Worm (Caenorhabditis elegans) whole organism, mixed stage, embryonic: ENCODE results near the gene F48F7.6.
"Not testable (repeated sequence)": the region's sequence is repeated elsewhere in the genome, so short reads cannot be mapped to it uniquely, and the experiment has no call there.

ENCODE experiments used
- M03D4.4 ChIP-seq: sonication (generic microtip); optimal IDR thresholded peaks from 2 replicates; lab custom pipeline; 2017; ENCODE audit warnings: mild to moderate bottlenecking, missing genetic modification characterization, missing compliant biosample characterization
- bed-3 ChIP-seq: fragments of 200-800 bp; sonication (Bioruptor generic); optimal IDR thresholded peaks from 3 replicates; lab custom pipeline; 2018; ENCODE audit warnings: mild to moderate bottlenecking, missing genetic modification characterization, moderate library complexity, missing compliant biosample characterization
- blmp-1 ChIP-seq: fragments of 150-350 bp; optimal IDR thresholded peaks from 2 replicates; lab custom pipeline; 2014; ENCODE audit warnings: missing biosample characterization, missing genetic modification characterization
- ceh-39 ChIP-seq: fragments of 150-350 bp; optimal IDR thresholded peaks from 2 replicates; lab custom pipeline; 2014; ENCODE audit warnings: missing biosample characterization, missing genetic modification characterization
- ceh-43 ChIP-seq: fragments of 200-800 bp; sonication (Bioruptor generic); optimal IDR thresholded peaks from 2 replicates; lab custom pipeline; 2018; ENCODE audit warnings: mild to moderate bottlenecking, missing genetic modification characterization, moderate library complexity, missing compliant biosample characterization
- ceh-83 ChIP-seq: fragments of 200-800 bp; sonication (Bioruptor generic); optimal IDR thresholded peaks from 2 replicates; lab custom pipeline; 2018; ENCODE audit warnings: mild to moderate bottlenecking, missing genetic modification characterization, missing compliant biosample characterization
- ces-1 ChIP-seq: fragments of 150-350 bp; optimal IDR thresholded peaks from 2 replicates; lab custom pipeline; 2014; ENCODE audit warnings: missing biosample characterization, missing genetic modification reagents, missing genetic modification characterization
- cnd-1 ChIP-seq: fragments of 200-800 bp; sonication (Bioruptor generic); optimal IDR thresholded peaks from 2 replicates; lab custom pipeline; 2018; ENCODE audit warnings: mild to moderate bottlenecking, missing genetic modification characterization, missing compliant biosample characterization
- drap-1 ChIP-seq: fragments of 200-800 bp; sonication (Bioruptor generic); optimal IDR thresholded peaks from 3 replicates; lab custom pipeline; 2018; ENCODE audit warnings: mild to moderate bottlenecking, missing genetic modification characterization, missing compliant biosample characterization
- elt-1 ChIP-seq: sonication (generic microtip); optimal IDR thresholded peaks from 2 replicates; lab custom pipeline; 2017; ENCODE audit warnings: missing genetic modification characterization, mild to moderate bottlenecking, missing compliant biosample characterization, antibody characterized with exemption, moderate library complexity, borderline replicate concordance; ENCODE audit not compliant: insufficient read depth
- elt-3 ChIP-seq: fragments of 150-350 bp; optimal IDR thresholded peaks from 2 replicates; lab custom pipeline; 2014; ENCODE audit warnings: missing biosample characterization, missing genetic modification characterization
- ham-2 ChIP-seq: fragments of 200-800 bp; sonication (Bioruptor generic); optimal IDR thresholded peaks from 2 replicates; lab custom pipeline; 2018; ENCODE audit warnings: mild to moderate bottlenecking, missing genetic modification characterization, missing compliant biosample characterization
- lin-13 ChIP-seq: fragments of 150-350 bp; optimal IDR thresholded peaks from 2 replicates; lab custom pipeline; 2014; ENCODE audit warnings: missing biosample characterization, missing genetic modification characterization
- lin-32 ChIP-seq: fragments of 200-800 bp; sonication (Bioruptor generic); optimal IDR thresholded peaks from 2 replicates; lab custom pipeline; 2018; ENCODE audit warnings: mild to moderate bottlenecking, missing genetic modification characterization, missing compliant biosample characterization
- lsy-2 ChIP-seq: fragments of 150-350 bp; optimal IDR thresholded peaks from 2 replicates; lab custom pipeline; 2014; ENCODE audit warnings: missing biosample characterization, missing genetic modification characterization
- mab-5 ChIP-seq: fragments of 150-350 bp; optimal IDR thresholded peaks from 2 replicates; lab custom pipeline; 2014; ENCODE audit warnings: missing biosample characterization, missing genetic modification characterization
- mep-1 ChIP-seq: fragments of 150-350 bp; optimal IDR thresholded peaks from 2 replicates; lab custom pipeline; 2017; ENCODE audit warnings: missing biosample characterization, missing genetic modification reagents, missing genetic modification characterization, inconsistent platforms
- mls-2 ChIP-seq: sonication (generic microtip); optimal IDR thresholded peaks from 2 replicates; lab custom pipeline; 2016; ENCODE audit warnings: mild to moderate bottlenecking, missing genetic modification characterization, moderate library complexity, missing compliant biosample characterization
- nhr-12 ChIP-seq: fragments of 150-350 bp; optimal IDR thresholded peaks from 2 replicates; lab custom pipeline; 2014; ENCODE audit warnings: missing biosample characterization, missing genetic modification characterization
- nhr-237 ChIP-seq: fragments of 150-350 bp; optimal IDR thresholded peaks from 2 replicates; lab custom pipeline; 2014; ENCODE audit warnings: missing biosample characterization, missing genetic modification characterization
- nhr-28 ChIP-seq: fragments of 150-350 bp; optimal IDR thresholded peaks from 2 replicates; lab custom pipeline; 2014; ENCODE audit warnings: missing biosample characterization, missing genetic modification characterization
- pha-4 ChIP-seq: fragments of 150-350 bp; optimal IDR thresholded peaks from 2 replicates; lab custom pipeline; 2018; ENCODE audit warnings: missing biosample characterization, missing genetic modification reagents, missing genetic modification characterization
- sem-2 ChIP-seq: fragments of 200-800 bp; sonication (Bioruptor generic); optimal IDR thresholded peaks from 2 replicates; lab custom pipeline; 2018; ENCODE audit warnings: mild to moderate bottlenecking, missing genetic modification characterization, missing compliant biosample characterization
- snpc-4 ChIP-seq: fragments of 150-350 bp; optimal IDR thresholded peaks from 2 replicates; lab custom pipeline; 2014; ENCODE audit warnings: missing biosample characterization, missing genetic modification characterization
- sptf-1 ChIP-seq: sonication (generic microtip); optimal IDR thresholded peaks from 2 replicates; lab custom pipeline; 2017; ENCODE audit warnings: mild to moderate bottlenecking, missing genetic modification characterization, moderate library complexity, missing compliant biosample characterization
- tbx-8 ChIP-seq: fragments of 200-800 bp; sonication (Bioruptor generic); optimal IDR thresholded peaks from 2 replicates; lab custom pipeline; 2018; ENCODE audit warnings: mild to moderate bottlenecking, missing genetic modification characterization, moderate library complexity, missing compliant biosample characterization
- unc-120 ChIP-seq: sonication (generic microtip); optimal IDR thresholded peaks from 2 replicates; lab custom pipeline; 2017; ENCODE audit warnings: missing genetic modification characterization, missing compliant biosample characterization; ENCODE audit not compliant: poor library complexity, severe bottlenecking
- unc-39 ChIP-seq: fragments of 150-350 bp; optimal IDR thresholded peaks from 2 replicates; lab custom pipeline; 2014; ENCODE audit warnings: missing biosample characterization, missing genetic modification characterization
- unc-62 ChIP-seq: fragments of 150-350 bp; optimal IDR thresholded peaks from 2 replicates; lab custom pipeline; 2014; ENCODE audit warnings: missing biosample characterization, missing genetic modification reagents, missing genetic modification characterization
- ztf-11 ChIP-seq: fragments of 150-350 bp; optimal IDR thresholded peaks from 2 replicates; lab custom pipeline; 2014; ENCODE audit warnings: missing biosample characterization, missing genetic modification characterization

F48F7.6 gene

ce11 chrX:13974448-13975071 is 3.1 kb upstream of the F48F7.6 start:
- TF ChIP-seq pha-4 (tag; lab: Kevin White, UChicago) (no peak), ham-2 (GFP tag; lab: Kevin White, UChicago) (peak; percentile 85), unc-62 (GFP tag; lab: Kevin White, UChicago) (peak; percentile 75), elt-1 (peak; percentile 80)

ce11 chrX:13975314-13975713 is 2.3 kb upstream of the F48F7.6 start, which contains the start of gene F48F7.5:
Gene F48F7.5 (plus strand): TSS chrX:13975653.
- no peak for TF ChIP-seq tbx-8
- TF ChIP-seq lin-13: no peak
- no peak for TF ChIP-seq nhr-12 (tag; lab: Kevin White, UChicago)
- no peak for TF ChIP-seq ztf-11 (tag; lab: Kevin White, UChicago)
- TF ChIP-seq ham-2 (GFP tag; lab: Kevin White, UChicago): no peak
- TF ChIP-seq unc-120 (tag; lab: Kevin White, UChicago): no peak
- TF ChIP-seq lin-32: no peak
- no peak for TF ChIP-seq bed-3
- no peak for TF ChIP-seq elt-3 (tag; lab: Kevin White, UChicago)
- TF ChIP-seq ceh-83 (GFP tag; lab: Kevin White, UChicago): no peak
- TF ChIP-seq snpc-4: no peak
- no peak for TF ChIP-seq drap-1 (GFP tag; lab: Kevin White, UChicago)
- TF ChIP-seq mep-1 (tag; lab: Kevin White, UChicago): no peak
- no peak for TF ChIP-seq pha-4 (tag; lab: Kevin White, UChicago)
- no peak for TF ChIP-seq ceh-39 (tag; lab: Kevin White, UChicago)
- no peak for TF ChIP-seq M03D4.4 (tag; lab: Kevin White, UChicago)
- no peak for TF ChIP-seq nhr-28 (tag; lab: Kevin White, UChicago)

ce11 chrX:13980417-13980816 is 2.8 kb downstream of the F48F7.6 start, which contains the start of gene arrd-24:
Gene arrd-24 (minus strand): TSS chrX:13980517.
- not testable (repeated sequence) for TF ChIP-seq sptf-1; nhr-28 (tag; lab: Kevin White, UChicago); nhr-12 (tag; lab: Kevin White, UChicago)

ce11 chrX:13986307-13986706 is 8.7 kb downstream of the F48F7.6 start, which contains the start of gene irld-24:
Gene irld-24 (plus strand): TSS chrX:13986607.
- TF ChIP-seq tbx-8 (no peak), nhr-237 (tag; lab: Kevin White, UChicago) (no peak), ceh-39 (tag; lab: Kevin White, UChicago) (no peak), ham-2 (GFP tag; lab: Kevin White, UChicago) (no peak), unc-120 (tag; lab: Kevin White, UChicago) (no peak), ces-1 (GFP tag; lab: Kevin White, UChicago) (no peak), elt-3 (tag; lab: Kevin White, UChicago) (no peak), unc-39 (no peak), lin-13 (no peak), snpc-4 (no peak)

- no peak for TF ChIP-seq ztf-11 (tag; lab: Kevin White, UChicago)
- TF ChIP-seq nhr-12 (tag; lab: Kevin White, UChicago): no peak
- TF ChIP-seq mab-5 (tag; lab: Kevin White, UChicago): no peak
- TF ChIP-seq blmp-1 (tag; lab: Kevin White, UChicago): no peak
- TF ChIP-seq ces-1 (GFP tag; lab: Kevin White, UChicago): no peak
Measured at ce11 chrX:13990680-13991079, 13.1 kb downstream of the F48F7.6 start, which contains the start of gene C31E10.11. Gene C31E10.11 (minus strand): TSS chrX:13990780.

ce11 chrX:13995803-13996388 is 18.3 kb downstream of the F48F7.6 start, which contains the start of the genes C31E10.5 and C31E10.6:
Gene C31E10.5 (minus strand): TSS chrX:13995834.
Gene C31E10.6 (plus strand): TSS chrX:13996338.
- peak; percentile 1 for TF ChIP-seq cnd-1 (tag; lab: Kevin White, UChicago)
- TF ChIP-seq lin-13: peak; percentile 39
- no peak for TF ChIP-seq blmp-1 (tag; lab: Kevin White, UChicago)
- no peak for TF ChIP-seq bed-3
- no peak for TF ChIP-seq mab-5 (tag; lab: Kevin White, UChicago)
- TF ChIP-seq M03D4.4 (tag; lab: Kevin White, UChicago): no peak
- TF ChIP-seq ces-1 (GFP tag; lab: Kevin White, UChicago): peak; percentile 25
- peak; percentile 23 for TF ChIP-seq mls-2 (tag; lab: Kevin White, UChicago)
- no peak for TF ChIP-seq pha-4 (tag; lab: Kevin White, UChicago)
- TF ChIP-seq ceh-43 (GFP tag; lab: Kevin White, UChicago): no peak
- peak; percentile 50 for TF ChIP-seq lsy-2 (tag; lab: Kevin White, UChicago)
- peak; percentile 85 for TF ChIP-seq mep-1 (tag; lab: Kevin White, UChicago)
- no peak for TF ChIP-seq sem-2
- TF ChIP-seq nhr-237 (tag; lab: Kevin White, UChicago): peak; percentile 48
- TF ChIP-seq snpc-4: no peak
- no peak for TF ChIP-seq nhr-28 (tag; lab: Kevin White, UChicago)
- no peak for TF ChIP-seq lin-32
